Worm (Caenorhabditis elegans) whole organism, mixed stage, embryonic: ENCODE results near the gene aakb-2.

ENCODE experiments used
- blmp-1 ChIP-seq: fragments of 150-350 bp; optimal IDR thresholded peaks from 2 replicates; lab custom pipeline; 2014; ENCODE audit warnings: missing biosample characterization, missing genetic modification characterization
- ces-1 ChIP-seq: fragments of 150-350 bp; optimal IDR thresholded peaks from 2 replicates; lab custom pipeline; 2014; ENCODE audit warnings: missing biosample characterization, missing genetic modification reagents, missing genetic modification characterization
- elt-1 ChIP-seq: sonication (generic microtip); optimal IDR thresholded peaks from 2 replicates; lab custom pipeline; 2017; ENCODE audit warnings: missing genetic modification characterization, mild to moderate bottlenecking, missing compliant biosample characterization, antibody characterized with exemption, moderate library complexity, borderline replicate concordance; ENCODE audit not compliant: insufficient read depth
- lin-13 ChIP-seq: fragments of 150-350 bp; optimal IDR thresholded peaks from 2 replicates; lab custom pipeline; 2014; ENCODE audit warnings: missing biosample characterization, missing genetic modification characterization
- lsy-2 ChIP-seq: fragments of 150-350 bp; optimal IDR thresholded peaks from 2 replicates; lab custom pipeline; 2014; ENCODE audit warnings: missing biosample characterization, missing genetic modification characterization
- mep-1 ChIP-seq: fragments of 150-350 bp; optimal IDR thresholded peaks from 2 replicates; lab custom pipeline; 2017; ENCODE audit warnings: missing biosample characterization, missing genetic modification reagents, missing genetic modification characterization, inconsistent platforms
- nhr-12 ChIP-seq: fragments of 150-350 bp; optimal IDR thresholded peaks from 2 replicates; lab custom pipeline; 2014; ENCODE audit warnings: missing biosample characterization, missing genetic modification characterization
- nhr-237 ChIP-seq: fragments of 150-350 bp; optimal IDR thresholded peaks from 2 replicates; lab custom pipeline; 2014; ENCODE audit warnings: missing biosample characterization, missing genetic modification characterization
- pha-4 ChIP-seq: fragments of 150-350 bp; optimal IDR thresholded peaks from 2 replicates; lab custom pipeline; 2018; ENCODE audit warnings: missing biosample characterization, missing genetic modification reagents, missing genetic modification characterization
- snpc-4 ChIP-seq: fragments of 150-350 bp; optimal IDR thresholded peaks from 2 replicates; lab custom pipeline; 2014; ENCODE audit warnings: missing biosample characterization, missing genetic modification characterization
- sptf-1 ChIP-seq: sonication (generic microtip); optimal IDR thresholded peaks from 2 replicates; lab custom pipeline; 2017; ENCODE audit warnings: mild to moderate bottlenecking, missing genetic modification characterization, moderate library complexity, missing compliant biosample characterization
- unc-39 ChIP-seq: fragments of 150-350 bp; optimal IDR thresholded peaks from 2 replicates; lab custom pipeline; 2014; ENCODE audit warnings: missing biosample characterization, missing genetic modification characterization
- unc-62 ChIP-seq: fragments of 150-350 bp; optimal IDR thresholded peaks from 2 replicates; lab custom pipeline; 2014; ENCODE audit warnings: missing biosample characterization, missing genetic modification reagents, missing genetic modification characterization

DNA sequence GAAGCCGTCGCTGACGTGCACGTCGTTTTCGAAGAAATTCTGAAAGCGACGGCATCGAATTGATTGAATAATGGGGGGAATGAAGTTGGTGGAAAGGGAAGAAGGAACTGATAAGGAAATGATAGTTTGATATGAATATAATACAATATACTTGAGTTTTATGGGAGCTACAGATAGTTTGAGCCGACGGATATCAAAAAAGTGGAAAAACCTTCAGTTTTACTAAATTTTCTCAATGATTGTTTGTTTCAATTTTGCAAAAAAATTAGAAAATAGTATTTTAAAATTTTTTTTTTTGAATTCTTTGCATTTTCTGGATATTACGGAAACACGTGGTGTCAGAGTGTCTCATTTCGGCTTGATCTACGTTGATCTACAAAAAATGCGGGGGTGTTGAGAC, 33.9 kb downstream of the aakb-2 start, which contains the start of gene obr-1:
- no peak for TF ChIP-seq unc-39 (tag; lab: Kevin White, UChicago)
- TF ChIP-seq elt-1 (tag; lab: Kevin White, UChicago) = no peak
- TF ChIP-seq ces-1 (GFP tag; lab: Kevin White, UChicago) = no peak
- no peak for TF ChIP-seq mep-1 (tag; lab: Kevin White, UChicago)
- TF ChIP-seq snpc-4 (tag; lab: Kevin White, UChicago) = no peak
- TF ChIP-seq lsy-2 (tag; lab: Kevin White, UChicago) = no peak
- TF ChIP-seq nhr-237 (tag; lab: Kevin White, UChicago) = no peak
- no peak for TF ChIP-seq pha-4 (tag; lab: Kevin White, UChicago)
- no peak for TF ChIP-seq lin-13 (tag; lab: Kevin White, UChicago)
- TF ChIP-seq blmp-1 = no peak
- no peak for TF ChIP-seq nhr-12 (tag; lab: Kevin White, UChicago)
- no peak for TF ChIP-seq unc-62 (GFP tag; lab: Kevin White, UChicago)
- TF ChIP-seq sptf-1 (tag; lab: Kevin White, UChicago) = no peak
